Worm (Caenorhabditis elegans) whole organism, young adult: ENCODE results near the gene nhr-28.

Experiments
- C17E4.6 ChIP-seq: fragments of 200-800 bp; sonication (Bioruptor generic); IDR thresholded peaks from 2 replicates; pipeline ENCODE4 v1.3.6; 2022; ENCODE audit warnings: missing genetic modification reagents, missing genetic modification characterization, missing compliant biosample characterization
- F10E7.11 ChIP-seq: sonication (generic microtip); optimal IDR thresholded peaks from 2 replicates; lab custom pipeline; 2017; ENCODE audit warnings: mild to moderate bottlenecking, missing genetic modification characterization, moderate library complexity, missing compliant biosample characterization
- F55B11.4 ChIP-seq: sonication (generic microtip); optimal IDR thresholded peaks from 2 replicates; lab custom pipeline; 2016; ENCODE audit warnings: missing compliant biosample characterization, missing genetic modification characterization, borderline replicate concordance; ENCODE audit not compliant: insufficient read depth
- T07F8.4 ChIP-seq: sonication (generic microtip); optimal IDR thresholded peaks from 2 replicates; lab custom pipeline; 2016; ENCODE audit warnings: mild to moderate bottlenecking, missing genetic modification characterization, moderate library complexity, missing compliant biosample characterization
- T26A5.8 ChIP-seq: sonication (generic microtip); optimal IDR thresholded peaks from 2 replicates; lab custom pipeline; 2016; ENCODE audit warnings: missing genetic modification characterization, missing compliant biosample characterization
- Y53F4B.3 ChIP-seq: fragments of 200-800 bp; sonication (Bioruptor generic); IDR thresholded peaks from 2 replicates; pipeline ENCODE4 v1.3.6; 2022; ENCODE audit warnings: missing genetic modification reagents, missing genetic modification characterization, missing compliant biosample characterization
- Y53G8AR.9 ChIP-seq: fragments of 200-800 bp; sonication (Bioruptor generic); conservative IDR thresholded peaks from 2 replicates; pipeline ENCODE4 v1.3.6; 2022; ENCODE audit warnings: missing genetic modification reagents, missing genetic modification characterization, missing compliant biosample characterization
- aptf-2 ChIP-seq: fragments of 200-800 bp; sonication (Bioruptor generic); conservative IDR thresholded peaks from 2 replicates; pipeline ENCODE4 v1.3.6; 2022; ENCODE audit warnings: missing genetic modification reagents, missing genetic modification characterization, missing compliant biosample characterization
- aptf-3 ChIP-seq: fragments of 200-800 bp; sonication (Bioruptor generic); IDR thresholded peaks from 2 replicates; pipeline ENCODE4 v1.3.6; 2022; ENCODE audit warnings: missing genetic modification characterization, missing compliant biosample characterization
- athp-1 ChIP-seq: sonication (generic microtip); optimal IDR thresholded peaks from 2 replicates; lab custom pipeline; 2017; ENCODE audit warnings: mild to moderate bottlenecking, missing genetic modification characterization, missing compliant biosample characterization
- bed-2 ChIP-seq: fragments of 200-800 bp; sonication (Bioruptor generic); IDR thresholded peaks from 2 replicates; pipeline ENCODE4 v1.3.6; 2022; ENCODE audit warnings: missing genetic modification reagents, missing genetic modification characterization, missing compliant biosample characterization
- cebp-1 ChIP-seq, 2 experiments: fragments of 200-800 bp in 1 of 2; sonication (Bioruptor generic) in 1 of 2; sonication (generic microtip) in 1 of 2; IDR thresholded peaks in 1 of 2; optimal IDR thresholded peaks in 1 of 2; 2 replicates each; pipeline versions ENCODE4 v1.3.6 to Lab custom; 2017 to 2022; ENCODE audit warnings: missing compliant biosample characterization in 2 of 2, missing genetic modification characterization in 2 of 2, mild to moderate bottlenecking in 1 of 2, missing genetic modification reagents in 1 of 2, moderate library complexity in 1 of 2
- ceh-100 ChIP-seq: fragments of 200-800 bp; sonication (Bioruptor generic); IDR thresholded peaks from 2 replicates; pipeline ENCODE4 v1.3.6; 2022; ENCODE audit warnings: missing genetic modification reagents, missing genetic modification characterization, missing compliant biosample characterization
- ceh-27 ChIP-seq: fragments of 200-800 bp; sonication (Bioruptor generic); optimal IDR thresholded peaks from 2 replicates; lab custom pipeline; 2018; ENCODE audit warnings: mild to moderate bottlenecking, missing genetic modification characterization, moderate library complexity, missing compliant biosample characterization
- ceh-79 ChIP-seq: sonication (generic microtip); optimal IDR thresholded peaks from 2 replicates; lab custom pipeline; 2017; ENCODE audit warnings: mild to moderate bottlenecking, missing genetic modification characterization, missing compliant biosample characterization
- dpl-1 ChIP-seq: fragments of 150-350 bp; optimal IDR thresholded peaks from 2 replicates; lab custom pipeline; 2014; ENCODE audit warnings: missing biosample characterization, missing genetic modification reagents, missing genetic modification characterization
- egl-44 ChIP-seq: fragments of 200-800 bp; sonication (Bioruptor generic); IDR thresholded peaks from 2 replicates; pipeline ENCODE4 v1.3.6; 2022; ENCODE audit warnings: missing genetic modification reagents, missing genetic modification characterization, missing compliant biosample characterization
- egrh-3 ChIP-seq: fragments of 200-800 bp; sonication (Bioruptor generic); IDR thresholded peaks from 2 replicates; pipeline ENCODE4 v1.3.6; 2022; ENCODE audit warnings: missing genetic modification reagents, missing genetic modification characterization, missing compliant biosample characterization
- gei-17 ChIP-seq: fragments of 200-800 bp; sonication (Bioruptor generic); optimal IDR thresholded peaks from 2 replicates; lab custom pipeline; 2018; ENCODE audit warnings: mild to moderate bottlenecking, missing genetic modification characterization, missing compliant biosample characterization
- hlh-12 ChIP-seq: sonication (generic microtip); optimal IDR thresholded peaks from 2 replicates; lab custom pipeline; 2016; ENCODE audit warnings: missing genetic modification characterization, missing compliant biosample characterization
- let-526 ChIP-seq: fragments of 200-800 bp; sonication (Bioruptor generic); IDR thresholded peaks from 2 replicates; pipeline ENCODE4 v1.3.6; 2022; ENCODE audit warnings: missing genetic modification reagents, missing genetic modification characterization, missing compliant biosample characterization
- lin-26 ChIP-seq: fragments of 200-800 bp; sonication (Bioruptor generic); IDR thresholded peaks from 2 replicates; pipeline ENCODE4 v1.3.6; 2022; ENCODE audit warnings: missing genetic modification reagents, missing genetic modification characterization, missing compliant biosample characterization
- lin-35 ChIP-seq, 3 experiments: fragments of 150-350 bp in 2 of 3; sonication (generic microtip) in 1 of 3; optimal IDR thresholded peaks; 2 replicates each; lab custom pipeline; 2014 to 2018; ENCODE audit warnings: missing biosample characterization in 3 of 3, missing genetic modification characterization in 3 of 3, missing genetic modification reagents in 3 of 3
- lin-40 ChIP-seq: sonication (generic microtip); optimal IDR thresholded peaks from 2 replicates; lab custom pipeline; 2016; ENCODE audit warnings: missing genetic modification characterization, mild to moderate bottlenecking, missing compliant biosample characterization, missing genotype, missing genetic modification reagents
- lin-54 ChIP-seq: fragments of 200-800 bp; sonication (Bioruptor generic); optimal IDR thresholded peaks from 2 replicates; lab custom pipeline; 2018; ENCODE audit warnings: mild to moderate bottlenecking, missing genetic modification characterization, missing compliant biosample characterization
- madf-8 ChIP-seq: fragments of 200-800 bp; sonication (Bioruptor generic); conservative IDR thresholded peaks from 2 replicates; pipeline ENCODE4 v1.3.6; 2022; ENCODE audit warnings: missing genetic modification reagents, missing genetic modification characterization, missing compliant biosample characterization
- mcd-1 ChIP-seq: fragments of 200-800 bp; sonication (Bioruptor generic); IDR thresholded peaks from 2 replicates; pipeline ENCODE4 v1.3.6; 2022; ENCODE audit warnings: missing genetic modification reagents, missing genetic modification characterization, missing compliant biosample characterization
- nfya-2 ChIP-seq: fragments of 200-800 bp; sonication (Bioruptor generic); IDR thresholded peaks from 2 replicates; pipeline ENCODE4 v1.3.6; 2022; ENCODE audit warnings: missing genetic modification reagents, missing genetic modification characterization, missing compliant biosample characterization
- nhr-27 ChIP-seq: fragments of 200-800 bp; sonication (Bioruptor generic); optimal IDR thresholded peaks from 2 replicates; lab custom pipeline; 2018; ENCODE audit warnings: mild to moderate bottlenecking, missing genetic modification characterization, moderate library complexity, missing compliant biosample characterization
- pha-4 ChIP-seq: fragments of 150-350 bp; sonication (generic microtip); optimal IDR thresholded peaks from 2 replicates; lab custom pipeline; 2014; ENCODE audit warnings: missing biosample characterization, missing genetic modification reagents, missing genetic modification characterization
- rec-8 ChIP-seq, 2 experiments: sonication (generic microtip); optimal IDR thresholded peaks; 2 replicates each; lab custom pipeline; 2016; ENCODE audit warnings: mild to moderate bottlenecking in 2 of 2, missing genetic modification characterization in 2 of 2, missing genetic modification reagents in 2 of 2, missing genotype in 2 of 2, missing biosample characterization in 1 of 2, missing compliant biosample characterization in 1 of 2, moderate library complexity in 1 of 2
- snpc-4 ChIP-seq, 5 experiments: fragments of 150-350 bp in 1 of 5; sonication (generic microtip) in 4 of 5; optimal IDR thresholded peaks; 2 replicates each; lab custom pipeline; 2014 to 2018; ENCODE audit warnings: missing genetic modification characterization in 5 of 5, missing biosample characterization in 3 of 5, antibody characterized with exemption in 2 of 5, mild to moderate bottlenecking in 2 of 5, missing compliant biosample characterization in 2 of 5, missing genotype in 2 of 5, moderate library complexity in 2 of 5, missing genetic modification reagents in 1 of 5
- sptf-2 ChIP-seq: fragments of 200-800 bp; sonication (Bioruptor generic); optimal IDR thresholded peaks from 2 replicates; lab custom pipeline; 2018; ENCODE audit warnings: mild to moderate bottlenecking, missing genetic modification characterization, missing compliant biosample characterization
- xnd-1 ChIP-seq: sonication (generic microtip); optimal IDR thresholded peaks from 2 replicates; lab custom pipeline; 2016; ENCODE audit warnings: missing genotype, missing genetic modification reagents, missing genetic modification characterization, missing compliant biosample characterization
- zfh-2 ChIP-seq: fragments of 200-800 bp; sonication (Bioruptor generic); conservative IDR thresholded peaks from 2 replicates; pipeline ENCODE4 v1.3.6; 2022; ENCODE audit warnings: missing genetic modification reagents, missing genetic modification characterization, missing compliant biosample characterization
- ztf-22 ChIP-seq: fragments of 200-800 bp; sonication (Bioruptor generic); optimal IDR thresholded peaks from 2 replicates; lab custom pipeline; 2018; ENCODE audit warnings: mild to moderate bottlenecking, missing genetic modification characterization, moderate library complexity, missing compliant biosample characterization
- ztf-25 ChIP-seq: fragments of 200-800 bp; sonication (Bioruptor generic); IDR thresholded peaks from 2 replicates; pipeline ENCODE4 v1.3.6; 2022; ENCODE audit warnings: missing genetic modification reagents, missing genetic modification characterization, missing compliant biosample characterization
- ztf-28 ChIP-seq: fragments of 200-800 bp; sonication (Bioruptor generic); IDR thresholded peaks from 2 replicates; pipeline ENCODE4 v1.3.6; 2022; ENCODE audit warnings: missing genetic modification reagents, missing genetic modification characterization, missing compliant biosample characterization

nhr-28 gene

ce11 chrX:16317629-16318028 is 37.1 kb upstream of the nhr-28 start, which contains the start of gene T01B4.3:
TSS of gene T01B4.3 (minus strand) at chrX:16317729.
- no peak for TF ChIP-seq nhr-27 (tag; lab: Kevin White, UChicago)
- TF ChIP-seq C17E4.6 (GFP tag; lab: Robert Waterston, UW), result no peak
- no peak for TF ChIP-seq Y53G8AR.9 (GFP tag; lab: Robert Waterston, UW)
- TF ChIP-seq lin-54 (GFP tag; lab: Kevin White, UChicago), result no peak
- TF ChIP-seq ceh-100 (GFP tag; lab: Robert Waterston, UW), result no peak
- TF ChIP-seq T26A5.8 (tag; lab: Kevin White, UChicago), result no peak
- no peak for TF ChIP-seq zfh-2 (GFP tag; lab: Robert Waterston, UW)
- TF ChIP-seq nfya-2, result no peak
- TF ChIP-seq aptf-3 (GFP tag; lab: Robert Waterston, UW), result no peak
- no peak for TF ChIP-seq lin-35 (GFP tag; optimal IDR thresholded peaks at IDR 0.05; lab: Kevin White, UChicago)
- no peak for TF ChIP-seq hlh-12 (tag; lab: Kevin White, UChicago)
- TF ChIP-seq, all 124 proteins: peak for 0

DNA sequence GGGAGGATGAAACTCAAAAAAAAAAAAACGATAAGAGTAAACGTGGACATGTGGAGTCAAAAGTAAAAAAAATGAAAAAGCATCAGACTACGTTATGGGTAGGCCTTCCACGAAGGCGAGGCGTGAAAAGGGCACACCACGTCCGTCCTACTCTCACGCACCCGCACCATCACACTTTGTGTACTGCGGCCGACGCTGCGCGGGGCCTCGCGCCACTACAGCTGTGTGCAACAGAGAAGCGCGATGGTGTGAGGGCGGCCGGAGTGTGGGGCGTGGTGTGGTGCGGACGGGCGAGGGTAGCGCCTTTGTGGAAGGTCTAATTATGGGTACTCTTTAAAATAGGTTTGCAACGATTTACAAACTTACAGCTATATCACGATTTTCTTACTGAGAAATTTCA is 36.5 kb upstream of the nhr-28 start:
- TF ChIP-seq snpc-4 (GFP tag; optimal IDR thresholded peaks at IDR 0.05; lab: Kevin White, UChicago) (no peak), snpc-4 (tag; optimal IDR thresholded peaks at IDR 0.05; lab: Kevin White, UChicago) (peak in 1 of 4 experiments; percentile 20), ztf-28 (GFP tag; lab: Robert Waterston, UW) (no peak), egrh-3 (peak; percentile 55; the same call in 1 of the 2 replicates)

ce11 chrX:16321327-16321726 is 33.4 kb upstream of the nhr-28 start:
- TF ChIP-seq ztf-25 (GFP tag; lab: Robert Waterston, UW) (no peak), F10E7.11 (tag; lab: Kevin White, UChicago) (no peak), cebp-1 (GFP tag; IDR thresholded peaks at IDR 0.05; lab: Robert Waterston, UW) (no peak), cebp-1 (tag; optimal IDR thresholded peaks at IDR 0.05; lab: Kevin White, UChicago) (no peak), rec-8 (tag; optimal IDR thresholded peaks at IDR 0.05; lab: Kevin White, UChicago) (no peak)

DNA sequence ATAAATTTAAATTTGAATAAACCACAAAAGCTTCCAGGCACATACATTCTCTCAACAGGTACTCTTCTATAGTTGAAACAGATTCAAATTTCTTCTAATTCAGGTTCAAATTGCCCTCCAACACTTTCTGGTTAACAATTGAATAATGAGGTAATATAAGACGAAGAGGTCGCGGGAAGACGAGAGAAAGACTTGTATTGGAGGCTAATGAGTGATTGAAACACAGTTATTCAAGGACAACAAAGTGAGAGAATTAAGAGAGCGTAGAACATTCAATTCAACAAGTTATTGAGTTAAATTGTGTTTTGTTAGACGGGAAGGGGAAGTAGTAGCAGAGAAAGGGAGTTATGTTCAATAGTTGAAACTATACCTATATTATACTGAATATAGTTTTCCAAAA is 32.9 kb upstream of the nhr-28 start:
- TF ChIP-seq sptf-2 (GFP tag; lab: Kevin White, UChicago), result no peak

DNA sequence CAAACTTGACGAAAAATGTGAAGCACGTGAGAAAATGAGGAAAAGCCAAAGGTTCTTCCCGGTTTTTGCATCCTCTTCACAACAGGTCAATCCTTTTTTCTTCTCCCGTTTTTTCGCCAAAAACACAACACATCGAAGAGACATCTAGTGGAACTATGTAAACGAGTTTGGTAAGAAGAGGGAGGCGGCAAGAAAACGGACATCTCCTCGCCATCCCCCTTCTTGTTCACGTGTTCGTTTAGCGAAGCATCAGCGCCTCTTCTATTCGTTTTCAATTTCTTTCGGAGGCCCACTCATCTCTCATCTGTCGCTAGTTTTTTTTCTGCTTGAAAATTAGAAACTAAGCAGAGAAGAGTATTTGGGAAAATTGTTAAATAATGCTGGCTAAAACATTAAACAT is 30.6 kb upstream of the nhr-28 start:
- TF ChIP-seq aptf-2 (GFP tag; lab: Robert Waterston, UW) (no peak), Y53F4B.3 (GFP tag; lab: Robert Waterston, UW) (no peak), dpl-1 (GFP tag; lab: Kevin White, UChicago) (no peak), athp-1 (tag; lab: Kevin White, UChicago) (no peak), lin-26 (GFP tag; lab: Robert Waterston, UW) (0 out of 2 replicates have a peak, but pooled peaks have one; percentile 11), ceh-27 (GFP tag; lab: Kevin White, UChicago) (peak; percentile 47), pha-4 (tag; lab: Kevin White, UChicago) (no peak)

DNA sequence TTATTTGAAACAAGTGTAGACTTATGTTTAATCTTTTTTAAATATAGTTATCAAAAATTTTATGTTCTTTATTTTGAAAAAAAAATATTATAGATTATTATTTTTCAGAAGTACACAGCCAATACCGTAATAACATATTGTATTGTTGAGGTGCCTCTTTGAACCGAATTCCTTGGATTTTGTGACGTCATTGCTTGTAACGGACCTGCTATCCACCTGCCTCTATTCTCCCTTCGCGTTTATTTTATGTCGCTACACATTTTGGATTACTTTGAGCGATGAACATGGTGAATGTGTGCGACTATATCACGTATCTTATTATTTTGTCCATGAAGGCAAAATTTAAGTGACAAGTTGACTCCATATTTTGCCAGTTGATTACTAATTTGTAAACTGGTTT is 27.5 kb upstream of the nhr-28 start:
- TF ChIP-seq mcd-1 (GFP tag; lab: Robert Waterston, UW) (no peak), let-526 (GFP tag; lab: Robert Waterston, UW) (no peak), ztf-22 (no peak), bed-2 (GFP tag; lab: Robert Waterston, UW) (no peak), Y53F4B.3 (GFP tag; lab: Robert Waterston, UW) (no peak), xnd-1 (tag; lab: Kevin White, UChicago) (no peak), ceh-79 (tag; lab: Kevin White, UChicago) (no peak), lin-35 (GFP tag; optimal IDR thresholded peaks at IDR 0.05; lab: Kevin White, UChicago) (no peak), F55B11.4 (no peak), gei-17 (GFP tag; lab: Kevin White, UChicago) (peak; percentile 25), T07F8.4 (tag; lab: Kevin White, UChicago) (no peak), aptf-3 (GFP tag; lab: Robert Waterston, UW) (no peak), egl-44 (GFP tag; lab: Robert Waterston, UW) (no peak), lin-40 (tag; lab: Kevin White, UChicago) (peak; percentile 36), madf-8 (GFP tag; lab: Robert Waterston, UW) (no peak)
- TF ChIP-seq, all 124 proteins: peak for 2
